Fruit fly (Drosophila melanogaster) whole organism, pupa: ENCODE data around the gene CG46439.

Experiments
- CG10348 ChIP-seq: fragments of 200-800 bp; sonication (Bioruptor generic); IDR thresholded peaks from 2 replicates; pipeline ENCODE4 v1.3.6; 2022; ENCODE audit warnings: missing biosample characterization, missing genetic modification characterization
- CG12605 ChIP-seq: fragments of 200-800 bp; sonication (Bioruptor generic); IDR thresholded peaks from 2 replicates; pipeline ENCODE4 v1.3.6; 2022; ENCODE audit warnings: missing biosample characterization, missing genetic modification characterization
- CG13204 ChIP-seq: fragments of 200-800 bp; sonication (Bioruptor generic); optimal IDR thresholded peaks from 2 replicates; lab custom pipeline; 2018; ENCODE audit warnings: missing biosample characterization, mild to moderate bottlenecking, missing genetic modification characterization, moderate library complexity
- CG14655 ChIP-seq: fragments of 200-800 bp; sonication (Bioruptor generic); optimal IDR thresholded peaks from 3 replicates; lab custom pipeline; 2017; ENCODE audit warnings: mild to moderate bottlenecking, missing biosample characterization, missing genetic modification reagents, missing genetic modification characterization
- CG15710 ChIP-seq: fragments of 200-800 bp; sonication (Bioruptor generic); optimal IDR thresholded peaks from 2 replicates; lab custom pipeline; 2018; ENCODE audit warnings: missing biosample characterization, mild to moderate bottlenecking, missing genetic modification characterization, moderate library complexity
- CG17806 ChIP-seq: fragments of 200-800 bp; sonication (Bioruptor generic); optimal IDR thresholded peaks from 2 replicates; lab custom pipeline; 2018; ENCODE audit warnings: missing biosample characterization, mild to moderate bottlenecking, missing genetic modification characterization, moderate library complexity
- CG32121 ChIP-seq: fragments of 200-800 bp; sonication (Bioruptor generic); IDR thresholded peaks from 2 replicates; pipeline ENCODE4 v1.3.6; 2022; ENCODE audit warnings: missing biosample characterization, missing genetic modification characterization
- CG34367 ChIP-seq: fragments of 200-800 bp; sonication (Bioruptor generic); optimal IDR thresholded peaks from 2 replicates; lab custom pipeline; 2018; ENCODE audit warnings: missing biosample characterization, mild to moderate bottlenecking, missing genetic modification characterization
- CG4496 ChIP-seq: fragments of 200-800 bp; sonication (Bioruptor generic); IDR thresholded peaks from 3 replicates; pipeline ENCODE4 v1.3.6; 2022; ENCODE audit warnings: missing biosample characterization, missing genetic modification characterization
- CG8159 ChIP-seq: fragments of 200-800 bp; sonication (Bioruptor generic); optimal IDR thresholded peaks from 3 replicates; lab custom pipeline; 2018; ENCODE audit warnings: missing biosample characterization, mild to moderate bottlenecking, missing genetic modification characterization, moderate library complexity
- CG8301 ChIP-seq: fragments of 200-800 bp; sonication (Bioruptor generic); optimal IDR thresholded peaks from 2 replicates; lab custom pipeline; 2018; ENCODE audit warnings: missing biosample characterization, mild to moderate bottlenecking, missing genetic modification characterization
- CG9948 ChIP-seq: fragments of 200-800 bp; sonication (Bioruptor generic); optimal IDR thresholded peaks from 2 replicates; lab custom pipeline; 2018; ENCODE audit warnings: missing biosample characterization, mild to moderate bottlenecking, missing genetic modification characterization, moderate library complexity
- D1 ChIP-seq: fragments of 200-800 bp; sonication (Bioruptor generic); optimal IDR thresholded peaks from 2 replicates; lab custom pipeline; 2018; ENCODE audit warnings: missing biosample characterization, mild to moderate bottlenecking, missing genetic modification characterization, moderate library complexity
- EcR ChIP-seq: fragments of 200-800 bp; sonication (Bioruptor generic); optimal IDR thresholded peaks from 3 replicates; lab custom pipeline; 2019; ENCODE audit warnings: missing biosample characterization, missing genetic modification characterization, mild to moderate bottlenecking, moderate library complexity, missing genetic modification reagents
- Ets98B ChIP-seq: fragments of 200-800 bp; sonication (Bioruptor generic); IDR thresholded peaks from 2 replicates; pipeline ENCODE4 v1.3.6; 2022; ENCODE audit warnings: missing biosample characterization, missing genetic modification characterization
- Pif1A ChIP-seq: fragments of 200-800 bp; sonication (Bioruptor generic); optimal IDR thresholded peaks from 3 replicates; lab custom pipeline; 2016; ENCODE audit warnings: missing biosample characterization, missing genetic modification characterization
- Pif1B ChIP-seq: fragments of 200-800 bp; sonication (Bioruptor generic); optimal IDR thresholded peaks from 3 replicates; lab custom pipeline; 2016; ENCODE audit warnings: missing biosample characterization, missing genetic modification characterization
- Snoo ChIP-seq: fragments of 200-800 bp; sonication (Bioruptor generic); optimal IDR thresholded peaks from 3 replicates; lab custom pipeline; 2017; ENCODE audit warnings: missing biosample characterization, mild to moderate bottlenecking, missing genetic modification characterization, inconsistent platforms
- fd96Ca ChIP-seq: fragments of 200-800 bp; sonication (Bioruptor generic); IDR thresholded peaks from 3 replicates; pipeline ENCODE4 v1.3.6; 2022; ENCODE audit warnings: missing biosample characterization, missing genetic modification characterization
- gl ChIP-seq: fragments of 200-800 bp; sonication (Bioruptor generic); optimal IDR thresholded peaks from 2 replicates; lab custom pipeline; 2018; ENCODE audit warnings: missing biosample characterization, mild to moderate bottlenecking, missing genetic modification characterization
- rn ChIP-seq: fragments of 200-800 bp; sonication (Bioruptor generic); IDR thresholded peaks from 2 replicates; pipeline ENCODE4 v1.3.6; 2022; ENCODE audit warnings: missing biosample characterization, missing genetic modification characterization

CG46439 gene

DNA sequence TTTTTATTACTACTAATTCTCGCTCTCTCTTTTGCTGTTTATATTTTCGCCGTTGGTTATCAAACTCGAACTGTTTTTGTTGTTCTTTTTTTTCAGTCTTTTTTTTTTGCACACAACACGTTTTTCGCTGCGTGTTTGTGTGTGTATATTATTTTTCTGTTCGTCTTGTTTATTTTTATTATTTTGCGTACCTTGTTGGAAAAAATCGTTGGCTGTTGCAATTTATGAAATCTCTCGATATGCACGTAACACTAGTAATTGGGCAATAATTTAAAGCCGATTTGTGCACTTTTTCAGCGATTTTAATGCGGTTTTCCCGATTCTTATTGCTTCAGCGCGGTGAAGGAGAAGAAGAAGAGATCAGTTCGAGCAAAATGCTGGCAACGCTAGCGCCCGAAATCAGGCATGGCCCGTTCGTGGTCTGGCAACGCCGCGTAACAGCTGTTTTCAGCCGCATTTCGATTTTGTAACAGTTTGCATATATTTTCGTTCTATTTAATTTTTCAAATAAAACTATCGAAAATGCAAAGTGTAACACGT is 24.4 kb upstream of the CG46439 start, which contains the start of the genes FoxK and mRpL2:
TSS of gene FoxK (minus strand) at position 365 of the 540 bp plus-strand sequence.
TSS of gene mRpL2 (plus strand) at position 429 of the 540 bp plus-strand sequence.
- TF ChIP-seq Pif1A (GFP tag; lab: Kevin White, UChicago), result peak; percentile 91
- peak; percentile 43 for TF ChIP-seq D1 (tag; lab: Kevin White, UChicago)
- peak; percentile 92 for TF ChIP-seq Pif1B
- peak; percentile 89 for TF ChIP-seq CG14655 (GFP tag; lab: Kevin White, UChicago)
- peak; percentile 63; the same call in 1 of the 2 replicates for TF ChIP-seq CG32121 (GFP tag; lab: Robert Waterston, UW)
- peak; percentile 84 for TF ChIP-seq CG8159 (tag; lab: Kevin White, UChicago)
- TF ChIP-seq CG10348 (GFP tag; lab: Robert Waterston, UW), result no peak
- TF ChIP-seq fd96Ca (GFP tag; lab: Robert Waterston, UW), result peak; percentile 69; the same call in 1 of the 3 replicates
- TF ChIP-seq CG15710 (tag; lab: Kevin White, UChicago), result peak; percentile 84
- peak; percentile 74 for TF ChIP-seq CG17806 (tag; lab: Kevin White, UChicago)
- peak; percentile 39; the same call in 1 of the 2 replicates for TF ChIP-seq rn (GFP tag; lab: Robert Waterston, UW)
- TF ChIP-seq Snoo (tag; lab: Kevin White, UChicago), result peak; percentile 68
- peak; percentile 66 for TF ChIP-seq CG9948 (tag; lab: Kevin White, UChicago)
- TF ChIP-seq CG4496 (GFP tag; lab: Robert Waterston, UW), result peak; percentile 80
- TF ChIP-seq CG34367 (tag; lab: Kevin White, UChicago), result peak; percentile 87
- TF ChIP-seq CG13204 (GFP tag; lab: Kevin White, UChicago), result peak; percentile 89
- TF ChIP-seq CG8301 (tag; lab: Kevin White, UChicago), result peak; percentile 82
- TF ChIP-seq gl (tag; lab: Kevin White, UChicago), result peak; percentile 95
- TF ChIP-seq EcR (GFP tag; lab: Kevin White, UChicago), result peak; percentile 17
- TF ChIP-seq CG12605 (GFP tag; lab: Robert Waterston, UW), result peak; percentile 90
- TF ChIP-seq Ets98B (GFP tag; lab: Robert Waterston, UW), result peak; percentile 76

dm6 chr3L:11119901-11120418 is 23.9 kb upstream of the CG46439 start:
- TF ChIP-seq CG4496 (GFP tag; lab: Robert Waterston, UW) (no peak), CG10348 (GFP tag; lab: Robert Waterston, UW) (no peak), CG12605 (GFP tag; lab: Robert Waterston, UW) (no peak)

DNA sequence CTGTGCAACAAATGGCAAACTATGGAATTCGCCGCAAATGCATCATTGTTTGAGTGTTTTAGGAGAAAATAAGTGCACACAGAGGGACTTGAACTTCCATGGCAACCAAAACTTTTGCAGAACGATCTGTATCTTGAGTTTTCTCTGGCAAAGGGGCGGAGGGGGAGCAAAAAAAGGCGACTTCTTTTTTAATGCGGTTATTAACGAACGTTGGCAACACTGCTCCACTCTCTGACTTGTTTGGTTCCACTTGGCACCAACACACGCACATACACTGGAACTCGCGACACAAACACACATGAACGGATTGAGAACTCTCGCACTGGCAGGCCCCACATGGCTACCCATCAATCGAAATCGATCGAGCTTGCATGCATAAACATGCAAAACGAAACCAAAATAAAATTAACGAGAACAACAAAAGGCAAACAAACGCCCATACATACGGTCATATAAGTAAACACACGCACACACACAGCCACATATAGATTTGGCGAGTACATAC is 23.4 kb upstream of the CG46439 start:
- TF ChIP-seq CG10348 (GFP tag; lab: Robert Waterston, UW) (no peak), CG4496 (GFP tag; lab: Robert Waterston, UW) (peak; percentile 60; the same call in 2 of the 3 replicates), CG34367 (tag; lab: Kevin White, UChicago) (no peak), Ets98B (GFP tag; lab: Robert Waterston, UW) (peak; percentile 29; the same call in 1 of the 2 replicates), rn (GFP tag; lab: Robert Waterston, UW) (peak; percentile 46), Pif1B (no peak), fd96Ca (GFP tag; lab: Robert Waterston, UW) (peak; percentile 50; the same call in 2 of the 3 replicates), CG13204 (GFP tag; lab: Kevin White, UChicago) (no peak), CG15710 (tag; lab: Kevin White, UChicago) (no peak)

dm6 chr3L:11118627-11119395 is 22.8 kb upstream of the CG46439 start:
- TF ChIP-seq CG15710 (tag; lab: Kevin White, UChicago), result no peak
- peak; percentile 64 for TF ChIP-seq CG13204 (GFP tag; lab: Kevin White, UChicago)
- TF ChIP-seq CG8301 (tag; lab: Kevin White, UChicago), result no peak
- no peak for TF ChIP-seq CG9948 (tag; lab: Kevin White, UChicago)
- no peak for TF ChIP-seq CG34367 (tag; lab: Kevin White, UChicago)
- TF ChIP-seq CG4496 (GFP tag; lab: Robert Waterston, UW), result peak; percentile 59; the same call in 2 of the 3 replicates
- TF ChIP-seq rn (GFP tag; lab: Robert Waterston, UW), result no peak
- no peak for TF ChIP-seq CG8159 (tag; lab: Kevin White, UChicago)
- peak; percentile 72 for TF ChIP-seq CG12605 (GFP tag; lab: Robert Waterston, UW)
- no peak for TF ChIP-seq Pif1B
- TF ChIP-seq fd96Ca (GFP tag; lab: Robert Waterston, UW), result peak; percentile 69; the same call in 2 of the 3 replicates
- no peak for TF ChIP-seq CG10348 (GFP tag; lab: Robert Waterston, UW)
- no peak for TF ChIP-seq D1 (tag; lab: Kevin White, UChicago)
- TF ChIP-seq EcR (GFP tag; lab: Kevin White, UChicago), result peak; percentile 29
- peak; percentile 2 for TF ChIP-seq CG14655 (GFP tag; lab: Kevin White, UChicago)
- TF ChIP-seq CG32121 (GFP tag; lab: Robert Waterston, UW), result peak; percentile 67
- TF ChIP-seq gl (tag; lab: Kevin White, UChicago), result peak; percentile 55
- TF ChIP-seq Pif1A (GFP tag; lab: Kevin White, UChicago), result peak; percentile 42
- TF ChIP-seq CG17806 (tag; lab: Kevin White, UChicago), result no peak
- peak; percentile 65 for TF ChIP-seq Ets98B (GFP tag; lab: Robert Waterston, UW)
- TF ChIP-seq Snoo (tag; lab: Kevin White, UChicago), result no peak
- TF ChIP-seq, all 21 proteins: peak for 10
